Fruit fly (Drosophila melanogaster): ENCODE measurements around the gene gammaSnap2.

Gene gammaSnap2

dm6 chr3R:10100498-10101196 lies 20.6 kb downstream of the gammaSnap2 start (continued):
- TF ChIP-seq CG7786 (GFP tag; optimal IDR thresholded peaks at IDR 0.05) (no peak), CG11560 (tag; IDR thresholded peaks at IDR 0.05) (peak; percentile 46; the same call in 2 of the 3 replicates), grau (tag; optimal IDR thresholded peaks at IDR 0.05) (peak; percentile 36), ttk (GFP tag; IDR thresholded peaks at IDR 0.05) (0 out of 2 replicates have a peak, but pooled peaks have one; percentile 21), kni (GFP tag; optimal IDR thresholded peaks at IDR 0.05) (no peak), abd-A (tag; optimal IDR thresholded peaks at IDR 0.05) (no peak), row (GFP tag; IDR thresholded peaks at IDR 0.05) (no peak), maf-S (GFP tag; optimal IDR thresholded peaks at IDR 0.05) (no peak), grn (GFP tag; optimal IDR thresholded peaks at IDR 0.05) (no peak), danr (GFP tag; IDR thresholded peaks at IDR 0.05) (no peak), Ssrp (tag; optimal IDR thresholded peaks at IDR 0.05) (no peak), CG15269 (tag; optimal IDR thresholded peaks at IDR 0.05) (peak; percentile 43), CG1792 (GFP tag; optimal IDR thresholded peaks at IDR 0.05) (no peak), crc (GFP tag; optimal IDR thresholded peaks at IDR 0.05) (no peak), Bgb (GFP tag; IDR thresholded peaks at IDR 0.05; ENCODE audit: partially characterized antibody) (peak; percentile 56; the same call in 1 of the 2 replicates), sob (GFP tag; IDR thresholded peaks at IDR 0.05) (peak; percentile 39; the same call in 1 of the 2 replicates), CG9727 (GFP tag; optimal IDR thresholded peaks at IDR 0.05) (no peak), CG7357 (GFP tag; IDR thresholded peaks at IDR 0.05) (no peak), CG2116 (GFP tag; optimal IDR thresholded peaks at IDR 0.05) (no peak), CG14965 (GFP tag; optimal IDR thresholded peaks at IDR 0.05; ENCODE audit: borderline replicate concordance) (no peak), Fer1 (GFP tag; optimal IDR thresholded peaks at IDR 0.05) (peak; percentile 65), phol (tag; optimal IDR thresholded peaks at IDR 0.05) (peak; percentile 0), insv (GFP tag; optimal IDR thresholded peaks at IDR 0.05) (no peak), psq (GFP tag; optimal IDR thresholded peaks at IDR 0.05) (no peak), Chrac-16 (GFP tag; optimal IDR thresholded peaks at IDR 0.05) (no peak), p53 (GFP tag; optimal IDR thresholded peaks at IDR 0.05) (no peak), D (optimal IDR thresholded peaks at IDR 0.05) (no peak), D (GFP tag; optimal IDR thresholded peaks at IDR 0.05) (no peak), CG17829 (tag; optimal IDR thresholded peaks at IDR 0.05) (peak; percentile 25), CG3838 (GFP tag; optimal IDR thresholded peaks at IDR 0.05) (no peak), CG42726 (GFP tag; IDR thresholded peaks at IDR 0.05; ENCODE audit: partially characterized antibody) (peak; percentile 44; the same call in 1 of the 2 replicates), ind (GFP tag; optimal IDR thresholded peaks at IDR 0.05) (peak; percentile 50), Hr3 (GFP tag; optimal IDR thresholded peaks at IDR 0.05) (no peak), Fer3 (tag; optimal IDR thresholded peaks at IDR 0.05) (peak; percentile 7), sima (GFP tag; optimal IDR thresholded peaks at IDR 0.05) (no peak), hth (optimal IDR thresholded peaks at IDR 0.05) (no peak), CG6683 (GFP tag; optimal IDR thresholded peaks at IDR 0.05) (peak; percentile 5), CG10274 (GFP tag; optimal IDR thresholded peaks at IDR 0.05) (no peak), CG8944 (GFP tag; optimal IDR thresholded peaks at IDR 0.05) (no peak), Jarid2 (GFP tag; optimal IDR thresholded peaks at IDR 0.05) (no peak), CG5953 (GFP tag; IDR thresholded peaks at IDR 0.05) (peak; percentile 38; the same call in 1 of the 2 replicates), CG4404 (GFP tag; IDR thresholded peaks at IDR 0.05) (no peak), CG4360 (GFP tag; IDR thresholded peaks at IDR 0.05) (no peak), ATbp (GFP tag; optimal IDR thresholded peaks at IDR 0.05) (peak; percentile 47), pb (GFP tag; optimal IDR thresholded peaks at IDR 0.05) (no peak), CG4424 (GFP tag; optimal IDR thresholded peaks at IDR 0.05) (peak; percentile 9), CG12104 (GFP tag; optimal IDR thresholded peaks at IDR 0.05) (no peak), CG18599 (GFP tag; optimal IDR thresholded peaks at IDR 0.05) (peak; percentile 53), tgo (GFP tag; IDR thresholded peaks at IDR 0.05) (peak; percentile 43; the same call in 1 of the 3 replicates), CG34376 (GFP tag; optimal IDR thresholded peaks at IDR 0.05) (no peak)

All from whole organism, embryonic.